Fruit fly (Drosophila melanogaster): ENCODE results near the gene Sol1.

- no peak for TF ChIP-seq EcR (GFP tag; optimal IDR thresholded peaks at IDR 0.05)
- no peak for TF ChIP-seq pan (optimal IDR thresholded peaks at IDR 0.05)
- no peak for TF ChIP-seq usp (GFP tag; optimal IDR thresholded peaks at IDR 0.05)
- TF ChIP-seq psq (optimal IDR thresholded peaks at IDR 0.05) = no peak
- no peak for TF ChIP-seq CG8478 (optimal IDR thresholded peaks at IDR 0.05)
Measured at dm6 chr3R:12405928-12406234, 19.8 kb downstream of the Sol1 start, which contains the start of gene Cyp9f2.
